Worm (Caenorhabditis elegans) whole organism, young adult: ENCODE data around the gene srxa-10.

Source experiments
- B0336.3 ChIP-seq: fragments of 200-800 bp; sonication (Bioruptor generic); IDR thresholded peaks from 2 replicates; pipeline ENCODE4 v1.3.6; 2022; ENCODE audit warnings: missing genetic modification characterization, missing compliant biosample characterization
- F57A8.1 ChIP-seq: fragments of 200-800 bp; sonication (Bioruptor generic); optimal IDR thresholded peaks from 2 replicates; lab custom pipeline; 2018; ENCODE audit warnings: mild to moderate bottlenecking, missing genetic modification characterization, moderate library complexity, missing compliant biosample characterization
- cebp-1 ChIP-seq, 2 experiments: fragments of 200-800 bp in 1 of 2; sonication (Bioruptor generic) in 1 of 2; sonication (generic microtip) in 1 of 2; IDR thresholded peaks in 1 of 2; optimal IDR thresholded peaks in 1 of 2; 2 replicates each; pipeline versions ENCODE4 v1.3.6 to Lab custom; 2017 to 2022; ENCODE audit warnings: missing compliant biosample characterization in 2 of 2, missing genetic modification characterization in 2 of 2, mild to moderate bottlenecking in 1 of 2, missing genetic modification reagents in 1 of 2, moderate library complexity in 1 of 2
- ceh-79 ChIP-seq: sonication (generic microtip); optimal IDR thresholded peaks from 2 replicates; lab custom pipeline; 2017; ENCODE audit warnings: mild to moderate bottlenecking, missing genetic modification characterization, missing compliant biosample characterization
- dpl-1 ChIP-seq: fragments of 150-350 bp; optimal IDR thresholded peaks from 2 replicates; lab custom pipeline; 2014; ENCODE audit warnings: missing biosample characterization, missing genetic modification reagents, missing genetic modification characterization
- fkh-3 ChIP-seq: sonication (generic microtip); optimal IDR thresholded peaks from 2 replicates; lab custom pipeline; 2016; ENCODE audit warnings: mild to moderate bottlenecking, missing genetic modification characterization, missing compliant biosample characterization
- gei-17 ChIP-seq: fragments of 200-800 bp; sonication (Bioruptor generic); optimal IDR thresholded peaks from 2 replicates; lab custom pipeline; 2018; ENCODE audit warnings: mild to moderate bottlenecking, missing genetic modification characterization, missing compliant biosample characterization
- let-526 ChIP-seq: fragments of 200-800 bp; sonication (Bioruptor generic); IDR thresholded peaks from 2 replicates; pipeline ENCODE4 v1.3.6; 2022; ENCODE audit warnings: missing genetic modification reagents, missing genetic modification characterization, missing compliant biosample characterization
- lin-54 ChIP-seq: fragments of 200-800 bp; sonication (Bioruptor generic); optimal IDR thresholded peaks from 2 replicates; lab custom pipeline; 2018; ENCODE audit warnings: mild to moderate bottlenecking, missing genetic modification characterization, missing compliant biosample characterization
- nfya-2 ChIP-seq: fragments of 200-800 bp; sonication (Bioruptor generic); IDR thresholded peaks from 2 replicates; pipeline ENCODE4 v1.3.6; 2022; ENCODE audit warnings: missing genetic modification reagents, missing genetic modification characterization, missing compliant biosample characterization
- nfyb-1 ChIP-seq: fragments of 200-800 bp; sonication (Bioruptor generic); IDR thresholded peaks from 2 replicates; pipeline ENCODE4 v1.3.6; 2022; ENCODE audit warnings: missing genetic modification reagents, missing genetic modification characterization, missing compliant biosample characterization
- pha-4 ChIP-seq: fragments of 150-350 bp; sonication (generic microtip); optimal IDR thresholded peaks from 2 replicates; lab custom pipeline; 2014; ENCODE audit warnings: missing biosample characterization, missing genetic modification reagents, missing genetic modification characterization
- unc-62 ChIP-seq: fragments of 150-350 bp; optimal IDR thresholded peaks from 2 replicates; lab custom pipeline; 2014; ENCODE audit warnings: missing biosample characterization, missing genetic modification reagents, missing genetic modification characterization
- ztf-3 ChIP-seq: fragments of 200-800 bp; sonication (Bioruptor generic); optimal IDR thresholded peaks from 2 replicates; lab custom pipeline; 2018; ENCODE audit warnings: mild to moderate bottlenecking, missing genetic modification characterization, missing compliant biosample characterization

DNA sequence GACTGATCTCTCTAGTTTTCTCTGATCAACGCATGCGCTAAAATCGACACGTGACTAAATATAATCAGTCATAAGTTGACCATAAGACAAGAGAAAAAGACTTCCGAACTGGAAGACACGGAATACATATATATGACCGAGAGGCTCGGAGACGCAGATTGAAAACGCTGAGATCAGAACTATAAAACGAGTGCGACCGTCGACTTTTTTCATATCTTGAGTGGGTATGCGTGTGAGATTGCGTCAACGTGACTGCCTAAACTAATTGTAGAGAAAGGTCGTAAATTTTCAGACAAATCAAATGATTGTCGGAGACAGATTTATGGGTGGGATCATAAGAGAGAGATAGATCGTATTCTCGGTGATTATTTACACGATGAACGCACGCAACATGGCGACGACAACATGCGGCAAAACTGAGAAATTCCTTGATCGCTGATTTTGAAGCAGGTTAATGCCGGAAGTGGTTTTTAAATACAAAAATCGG is 11.3 kb upstream of the srxa-10 start:
- TF ChIP-seq lin-54 (no peak), F57A8.1 (GFP tag; lab: Kevin White, UChicago) (no peak), ztf-3 (GFP tag; lab: Kevin White, UChicago) (no peak), unc-62 (no peak), dpl-1 (GFP tag; lab: Kevin White, UChicago) (no peak), pha-4 (tag; lab: Kevin White, UChicago) (no peak), ceh-79 (tag; lab: Kevin White, UChicago) (no peak), B0336.3 (GFP tag; lab: Robert Waterston, UW) (no peak), gei-17 (no peak), nfya-2 (GFP tag; lab: Robert Waterston, UW) (no peak), cebp-1 (GFP tag; IDR thresholded peaks at IDR 0.05; lab: Robert Waterston, UW) (no peak), cebp-1 (tag; optimal IDR thresholded peaks at IDR 0.05; lab: Kevin White, UChicago) (peak; percentile 4), let-526 (GFP tag; lab: Robert Waterston, UW) (no peak), nfyb-1 (GFP tag; lab: Robert Waterston, UW) (no peak), fkh-3 (tag; lab: Kevin White, UChicago) (no peak)
